Fruit fly (Drosophila melanogaster): Measurements from ENCODE around the gene CG8478.
A peak's percentile ranks its signal among the peaks of the same experiment; 100 is the strongest.

The CG8478 gene

DNA sequence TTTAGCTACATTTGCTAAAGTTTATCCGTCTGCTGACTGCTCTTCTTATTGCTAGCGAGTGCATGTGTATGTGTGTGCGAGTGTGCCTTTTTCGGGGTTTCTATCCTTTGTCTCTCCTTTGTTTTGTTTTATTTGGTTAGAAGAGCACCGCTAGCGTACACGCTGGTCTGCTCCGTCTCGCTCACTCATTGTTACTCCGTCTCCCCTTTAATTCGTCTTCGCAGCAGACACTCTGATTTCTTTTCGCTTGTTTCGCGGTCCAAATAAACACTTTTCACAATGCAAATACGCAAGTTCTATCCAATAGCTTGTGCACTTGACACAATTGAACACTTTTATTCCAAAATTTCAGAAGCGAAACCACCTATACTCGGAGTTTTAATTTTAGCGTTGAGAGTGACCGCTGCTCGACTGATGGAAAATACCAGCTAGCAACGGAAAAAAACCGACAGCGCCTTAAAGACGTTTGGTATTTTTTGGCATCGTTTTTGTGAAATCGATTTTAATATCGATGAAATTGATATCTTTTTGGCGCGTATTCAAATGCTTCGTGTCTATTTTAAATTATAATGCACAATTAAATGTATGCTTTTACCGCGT, 45.6 kb downstream of the CG8478 start, which contains the start of gene FBXO11:
TSS of gene FBXO11 (minus strand) at position 423 of the 600 bp plus-strand sequence.
- TF ChIP-seq CG5204 (GFP tag; optimal IDR thresholded peaks at IDR 0.05) = no peak
- no peak for TF ChIP-seq kay (GFP tag; ENCODE audit: borderline replicate concordance)
- peak; percentile 87 for TF ChIP-seq pad (GFP tag; optimal IDR thresholded peaks at IDR 0.05)
- peak; percentile 67 for TF ChIP-seq Hr96 (GFP tag; optimal IDR thresholded peaks at IDR 0.05)
- TF ChIP-seq Mnt (GFP tag; optimal IDR thresholded peaks at IDR 0.05) = peak; percentile 67
- peak; percentile 2 for TF ChIP-seq ovo (GFP tag; optimal IDR thresholded peaks at IDR 0.05)
- TF ChIP-seq CG33017 (tag; optimal IDR thresholded peaks at IDR 0.05) = peak; percentile 58
- peak; percentile 19 for TF ChIP-seq CG7101 (tag; optimal IDR thresholded peaks at IDR 0.05)
- no peak for TF ChIP-seq CG1620 (GFP tag; optimal IDR thresholded peaks at IDR 0.05)
- TF ChIP-seq cnc (optimal IDR thresholded peaks at IDR 0.05) = no peak
- TF ChIP-seq CG11617 (GFP tag; optimal IDR thresholded peaks at IDR 0.05) = peak; percentile 86
- TF ChIP-seq CG12768 (GFP tag; optimal IDR thresholded peaks at IDR 0.05) = peak; percentile 79
- TF ChIP-seq cic (GFP tag; optimal IDR thresholded peaks at IDR 0.05) = peak; percentile 81
- peak; percentile 36 for TF ChIP-seq Crg-1 (GFP tag; optimal IDR thresholded peaks at IDR 0.05)
- TF ChIP-seq CG14711 (tag; optimal IDR thresholded peaks at IDR 0.05) = peak; percentile 32
- no peak for TF ChIP-seq toe (GFP tag; optimal IDR thresholded peaks at IDR 0.05)
- peak; percentile 78 for TF ChIP-seq tj (GFP tag; optimal IDR thresholded peaks at IDR 0.05)
- peak; percentile 68 for TF ChIP-seq CG7045 (GFP tag; optimal IDR thresholded peaks at IDR 0.05)
- no peak for TF ChIP-seq bab1 (GFP tag; optimal IDR thresholded peaks at IDR 0.05)
- TF ChIP-seq Clk (GFP tag; optimal IDR thresholded peaks at IDR 0.05) = peak; percentile 37

DNA sequence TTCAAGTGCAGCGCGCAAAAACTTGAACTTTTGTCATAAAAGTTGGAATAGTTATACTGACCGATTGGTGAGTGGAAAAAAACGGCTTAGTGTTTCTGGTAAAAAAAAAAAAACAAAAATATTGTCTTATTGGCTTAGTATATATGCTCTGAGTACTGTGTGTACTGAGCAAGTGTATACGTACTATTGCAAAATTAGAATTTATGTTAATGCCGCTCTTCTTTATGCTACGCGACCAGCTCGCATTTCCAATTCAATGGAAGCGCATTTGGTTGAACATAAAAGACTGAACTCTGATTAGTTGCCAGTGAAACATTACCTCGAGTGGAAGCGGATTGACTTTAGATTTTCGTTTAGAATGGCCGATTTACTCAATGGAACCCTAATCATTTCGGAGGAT, 49.0 kb downstream of the CG8478 start, which contains the start of gene CG8534:
TSS of gene CG8534 (plus strand) at position 301 of the 400 bp plus-strand sequence.
- TF ChIP-seq CG1620 (GFP tag; optimal IDR thresholded peaks at IDR 0.05) (no peak), Clk (GFP tag; optimal IDR thresholded peaks at IDR 0.05) (no peak), Crg-1 (GFP tag; optimal IDR thresholded peaks at IDR 0.05) (no peak), Mnt (GFP tag; optimal IDR thresholded peaks at IDR 0.05) (no peak), toe (GFP tag; optimal IDR thresholded peaks at IDR 0.05) (no peak), bab1 (GFP tag; optimal IDR thresholded peaks at IDR 0.05) (no peak), cic (GFP tag; optimal IDR thresholded peaks at IDR 0.05) (no peak), cnc (optimal IDR thresholded peaks at IDR 0.05) (no peak)

dm6 chr3R:9813861-9814260, 50.4 kb downstream of the CG8478 start, which contains the start of gene eloF:
TSS of gene eloF (plus strand) at chr3R:9814161.
- TF ChIP-seq ovo (GFP tag; optimal IDR thresholded peaks at IDR 0.05) = no peak
- TF ChIP-seq toe (GFP tag; optimal IDR thresholded peaks at IDR 0.05) = no peak
- TF ChIP-seq CG1620 (GFP tag; optimal IDR thresholded peaks at IDR 0.05) = no peak
- no peak for TF ChIP-seq cic (GFP tag; optimal IDR thresholded peaks at IDR 0.05)
- no peak for TF ChIP-seq Clk (GFP tag; optimal IDR thresholded peaks at IDR 0.05)
- no peak for TF ChIP-seq CG12768 (GFP tag; optimal IDR thresholded peaks at IDR 0.05)
- TF ChIP-seq CG7101 (tag; optimal IDR thresholded peaks at IDR 0.05) = no peak
- no peak for TF ChIP-seq CG5204 (GFP tag; optimal IDR thresholded peaks at IDR 0.05)
- no peak for TF ChIP-seq cnc (optimal IDR thresholded peaks at IDR 0.05)
- TF ChIP-seq CG14711 (tag; optimal IDR thresholded peaks at IDR 0.05) = no peak
- TF ChIP-seq CG33017 (tag; optimal IDR thresholded peaks at IDR 0.05) = no peak
- no peak for TF ChIP-seq bab1 (GFP tag; optimal IDR thresholded peaks at IDR 0.05)
- TF ChIP-seq tj (GFP tag; optimal IDR thresholded peaks at IDR 0.05) = no peak
- no peak for TF ChIP-seq Hr96 (GFP tag; optimal IDR thresholded peaks at IDR 0.05)
